Worm (Caenorhabditis elegans): ENCODE data around the gene K08F4.3.

DNA sequence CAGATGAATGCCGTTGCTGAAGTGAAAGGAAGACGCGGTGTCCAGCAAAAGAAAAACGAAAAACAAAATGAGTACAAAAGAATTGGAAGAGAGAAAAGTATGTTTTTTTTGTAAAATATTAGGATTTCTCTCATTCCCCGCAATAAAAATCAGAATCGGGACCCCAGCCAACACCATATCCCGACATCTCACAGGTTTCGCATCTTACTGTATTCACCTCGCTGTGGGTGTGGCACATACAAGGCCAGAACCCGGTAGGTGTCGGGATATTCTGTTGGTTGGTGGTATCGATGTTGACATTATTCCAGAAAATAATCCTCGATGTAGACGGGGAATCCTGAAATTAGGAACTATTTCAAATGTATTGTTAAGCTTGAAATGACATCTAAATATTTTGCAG, 12.3 kb upstream of the K08F4.3 start:
- TF ChIP-seq nhr-12 (tag; optimal IDR thresholded peaks at IDR 0.05) (no peak), unc-62 (GFP tag; optimal IDR thresholded peaks at IDR 0.05) (no peak), ztf-4 (tag; optimal IDR thresholded peaks at IDR 0.05) (no peak), ztf-11 (tag; optimal IDR thresholded peaks at IDR 0.05) (no peak), lin-39 (tag; optimal IDR thresholded peaks at IDR 0.05) (no peak), aly-2 (tag; optimal IDR thresholded peaks at IDR 0.05) (no peak)
